Fruit fly (Drosophila melanogaster) S2 (cell line): ENCODE measurements around the gene CG43322.

Experiments used
- CG8478 ChIP-seq: fragments of >200 bp; optimal IDR thresholded peaks from 2 replicates; lab custom pipeline; 2018
- CTCF ChIP-seq, 2 experiments: fragments of >200 bp; optimal IDR thresholded peaks; 2 replicates each; lab custom pipeline; 2018

DNA sequence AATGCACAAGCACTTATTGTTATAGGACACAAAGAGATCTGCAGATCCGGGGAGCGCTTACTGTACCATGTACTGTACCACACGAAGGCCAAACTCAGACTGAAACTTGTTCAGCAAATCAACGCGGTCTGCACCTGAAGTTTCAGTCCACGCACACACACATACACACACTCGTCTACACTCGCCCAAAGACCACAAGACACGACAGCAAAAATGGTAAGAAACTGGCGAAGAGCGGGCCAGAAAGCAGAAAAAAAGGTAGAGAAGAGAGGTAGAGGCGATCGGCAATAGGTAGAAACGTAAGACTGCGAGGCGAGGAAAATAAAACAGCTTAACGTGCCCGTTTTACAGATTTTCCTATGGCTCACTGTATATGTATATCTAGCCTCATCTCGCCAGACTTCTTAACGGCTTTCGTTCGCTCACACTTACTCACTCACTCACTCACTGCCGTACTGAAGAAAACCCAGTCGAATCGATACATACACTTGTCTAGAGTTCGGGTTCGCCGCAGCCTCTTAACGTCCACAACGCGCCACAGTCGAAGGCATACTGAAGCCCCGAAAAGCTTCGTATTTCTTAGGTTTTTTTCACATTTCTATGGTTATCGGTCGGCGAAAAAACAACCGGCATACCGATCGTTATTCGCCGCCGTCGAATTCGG, 3.3 kb upstream of the CG43322 start, which contains the start of gene uif:
- TF ChIP-seq CTCF (optimal IDR thresholded peaks at IDR 0.05; lab: Kevin White, UChicago), result no peak
- TF ChIP-seq CG8478, result no peak
